Worm (Caenorhabditis elegans): Measurements from ENCODE around the gene B0252.1.

Gene B0252.1

DNA sequence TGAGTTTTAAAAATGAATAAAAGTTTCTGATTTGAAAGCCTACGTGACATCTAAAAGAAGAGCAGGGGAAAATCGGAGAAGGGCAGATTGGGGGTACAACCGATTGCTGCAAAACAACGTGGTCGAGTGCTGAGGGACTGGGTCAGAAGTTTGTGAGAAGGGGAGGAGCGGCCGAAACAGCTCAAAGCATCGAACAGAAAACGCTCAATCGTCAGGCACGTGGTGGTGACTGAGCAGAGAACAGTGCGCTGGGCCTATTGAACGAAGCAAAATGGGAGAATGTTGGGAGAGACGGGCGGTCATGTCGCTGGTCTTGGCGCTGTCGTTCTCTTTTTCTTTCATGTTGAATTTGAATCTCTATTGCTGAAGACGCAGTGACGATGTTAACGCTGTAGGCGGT, 28.3 kb upstream of the B0252.1 start (continued):
- TF ChIP-seq ceh-20 (GFP tag; IDR thresholded peaks at IDR 0.05), result peak; percentile 51; the same call in 1 of the 2 replicates
- TF ChIP-seq unc-39 (tag; optimal IDR thresholded peaks at IDR 0.05), result no peak
- TF ChIP-seq lsy-2 (tag; optimal IDR thresholded peaks at IDR 0.05), result peak in 1 of 2 experiments; percentile 54
- TF ChIP-seq nhr-10 (tag; optimal IDR thresholded peaks at IDR 0.05), result peak; percentile 73
- TF ChIP-seq dmd-6 (GFP tag; IDR thresholded peaks at IDR 0.05), result peak; percentile 71
- peak; percentile 84 for TF ChIP-seq nhr-11 (tag; optimal IDR thresholded peaks at IDR 0.05)
- TF ChIP-seq lin-13 (GFP tag; optimal IDR thresholded peaks at IDR 0.05), result peak; percentile 56
- TF ChIP-seq dmd-9 (GFP tag; IDR thresholded peaks at IDR 0.05), result 0 out of 2 replicates have a peak, but pooled peaks have one; percentile 27
- no peak for TF ChIP-seq unc-130 (GFP tag; optimal IDR thresholded peaks at IDR 0.05)
- TF ChIP-seq attf-4 (tag; optimal IDR thresholded peaks at IDR 0.05), result no peak
- peak; percentile 46 for TF ChIP-seq gei-8 (GFP tag; optimal IDR thresholded peaks at IDR 0.05)
- no peak for TF ChIP-seq nhr-237 (tag; optimal IDR thresholded peaks at IDR 0.05)
- no peak for TF ChIP-seq jun-1 (tag; optimal IDR thresholded peaks at IDR 0.05)
- TF ChIP-seq ZK337.2 (GFP tag; IDR thresholded peaks at IDR 0.05), result no peak
- TF ChIP-seq mes-2 (tag; optimal IDR thresholded peaks at IDR 0.05; ENCODE audit: poor library complexity, severe bottlenecking), result peak; percentile 31
- TF ChIP-seq F49E8.2 (tag; optimal IDR thresholded peaks at IDR 0.05; ENCODE audit: borderline replicate concordance), result no peak
- no peak for TF ChIP-seq T20F7.1 (GFP tag; optimal IDR thresholded peaks at IDR 0.05)
- TF ChIP-seq daf-19 (GFP tag; conservative IDR thresholded peaks at IDR 0.05), result no peak
- TF ChIP-seq php-3 (GFP tag; IDR thresholded peaks at IDR 0.05), result no peak
- peak; percentile 13; the same call in 1 of the 2 replicates for TF ChIP-seq nhr-42 (GFP tag; IDR thresholded peaks at IDR 0.05)
- TF ChIP-seq egl-43 (GFP tag; IDR thresholded peaks at IDR 0.05), result peak; percentile 74
- TF ChIP-seq zip-11 (GFP tag; IDR thresholded peaks at IDR 0.05), result no peak
- TF ChIP-seq ceh-32 (tag; optimal IDR thresholded peaks at IDR 0.05; ENCODE audit: poor library complexity), result no peak
- TF ChIP-seq nhr-102 (tag; optimal IDR thresholded peaks at IDR 0.05), result peak; percentile 69
- no peak for TF ChIP-seq daf-8 (GFP tag; IDR thresholded peaks at IDR 0.05)
- TF ChIP-seq F26F4.8 (GFP tag; conservative IDR thresholded peaks at IDR 0.05), result no peak
- TF ChIP-seq nhr-111 (GFP tag; optimal IDR thresholded peaks at IDR 0.05), result no peak
- no peak for TF ChIP-seq Y5F2A.4 (GFP tag; optimal IDR thresholded peaks at IDR 0.05)
- TF ChIP-seq aha-1 (tag), result peak; percentile 99
- no peak for TF ChIP-seq F44E2.7 (GFP tag; IDR thresholded peaks at IDR 0.05)
- no peak for TF ChIP-seq ceh-82 (tag; optimal IDR thresholded peaks at IDR 0.05)
- no peak for TF ChIP-seq D1046.2 (GFP tag; IDR thresholded peaks at IDR 0.05)
- TF ChIP-seq hmg-1.1 (GFP tag; IDR thresholded peaks at IDR 0.05), result peak; percentile 66
- TF ChIP-seq ama-1 (optimal IDR thresholded peaks at IDR 0.05), result peak; percentile 95
- TF ChIP-seq mxl-3 (GFP tag; optimal IDR thresholded peaks at IDR 0.05), result peak; percentile 88
- TF ChIP-seq zag-1 (tag; optimal IDR thresholded peaks at IDR 0.05), result no peak
- no peak; the same call in 1 of the 2 replicates for TF ChIP-seq ctbp-1 (GFP tag; IDR thresholded peaks at IDR 0.05)
- peak; percentile 47 for TF ChIP-seq nhr-25 (tag; optimal IDR thresholded peaks at IDR 0.05; ENCODE audit: borderline replicate concordance, insufficient read depth)
- no peak for TF ChIP-seq zfp-3 (GFP tag; conservative IDR thresholded peaks at IDR 0.05)
- TF ChIP-seq dmd-8 (GFP tag; IDR thresholded peaks at IDR 0.05), result 0 out of 2 replicates have a peak, but pooled peaks have one; percentile 56
- no peak for TF ChIP-seq zip-2 (tag; optimal IDR thresholded peaks at IDR 0.05)
- TF ChIP-seq egl-27 (tag; optimal IDR thresholded peaks at IDR 0.05), result no peak
- no peak for TF ChIP-seq arid-1 (GFP tag; conservative IDR thresholded peaks at IDR 0.05)
- TF ChIP-seq mxl-2 (GFP tag; conservative IDR thresholded peaks at IDR 0.05), result no peak
- peak; percentile 80 for TF ChIP-seq mep-1 (tag; optimal IDR thresholded peaks at IDR 0.05)
- no peak for TF ChIP-seq ztf-7 (tag; optimal IDR thresholded peaks at IDR 0.05)
- TF ChIP-seq nhr-77 (tag; optimal IDR thresholded peaks at IDR 0.05), result peak; percentile 67
- 0 out of 2 replicates have a peak, but pooled peaks have one; percentile 55 for TF ChIP-seq Y105C5A.15 (GFP tag; IDR thresholded peaks at IDR 0.05)
- TF ChIP-seq nhr-76 (tag; optimal IDR thresholded peaks at IDR 0.05), result no peak
- 0 out of 2 replicates have a peak, but pooled peaks have one; percentile 46 for TF ChIP-seq T26A8.4 (GFP tag; IDR thresholded peaks at IDR 0.05)
- peak; percentile 17; the same call in 1 of the 2 replicates for TF ChIP-seq lin-38 (GFP tag; IDR thresholded peaks at IDR 0.05)
- TF ChIP-seq snpc-1.2 (GFP tag; IDR thresholded peaks at IDR 0.05), result no peak
